Worm (Caenorhabditis elegans): Measurements from ENCODE around the gene cgt-1.

- no peak for TF ChIP-seq eyg-1 (tag; optimal IDR thresholded peaks at IDR 0.05)
- TF ChIP-seq unc-3 (GFP tag; conservative IDR thresholded peaks at IDR 0.05): no peak
- TF ChIP-seq unc-3 (tag; optimal IDR thresholded peaks at IDR 0.05): no peak
- TF ChIP-seq C38D4.7 (GFP tag; optimal IDR thresholded peaks at IDR 0.05): no peak
- no peak for TF ChIP-seq ceh-19 (GFP tag; optimal IDR thresholded peaks at IDR 0.05)
- TF ChIP-seq madf-2 (tag; optimal IDR thresholded peaks at IDR 0.05): no peak
- no peak for TF ChIP-seq ama-1 (optimal IDR thresholded peaks at IDR 0.05)
- no peak for TF ChIP-seq ceh-31 (tag; optimal IDR thresholded peaks at IDR 0.05)
- no peak for TF ChIP-seq tbx-2 (tag; optimal IDR thresholded peaks at IDR 0.05)
- TF ChIP-seq dmd-4 (tag; optimal IDR thresholded peaks at IDR 0.05; ENCODE audit: borderline replicate concordance): no peak
Measured at ce11 chrV:15880705-15881104, 7.9 kb downstream of the cgt-1 start.
